Worm (Caenorhabditis elegans) whole organism, early embryonic: ENCODE measurements around the gene F44E7.4.

Source experiments
- ama-1 ChIP-seq: fragments of 150-350 bp; optimal IDR thresholded peaks from 2 replicates; lab custom pipeline; 2014
- ceh-13 ChIP-seq: fragments of 200-800 bp; sonication (Bioruptor generic); optimal IDR thresholded peaks from 2 replicates; lab custom pipeline; 2018; ENCODE audit warnings: mild to moderate bottlenecking, missing genetic modification characterization, missing compliant biosample characterization
- ceh-36 ChIP-seq: sonication (generic microtip); optimal IDR thresholded peaks from 2 replicates; lab custom pipeline; 2016; ENCODE audit warnings: missing genetic modification characterization, inconsistent platforms, missing compliant biosample characterization
- flt-1 ChIP-seq: fragments of 200-800 bp; sonication (Bioruptor generic); IDR thresholded peaks from 2 replicates; pipeline ENCODE4 v1.3.6; 2022; ENCODE audit warnings: missing genetic modification characterization, missing compliant biosample characterization
- hmbx-1 ChIP-seq: sonication (generic microtip); optimal IDR thresholded peaks from 2 replicates; lab custom pipeline; 2016; ENCODE audit warnings: mild to moderate bottlenecking, missing genetic modification characterization, missing compliant biosample characterization
- hmg-4 ChIP-seq: fragments of 200-800 bp; sonication (Bioruptor generic); optimal IDR thresholded peaks from 2 replicates; lab custom pipeline; 2018; ENCODE audit warnings: mild to moderate bottlenecking, missing genetic modification characterization, missing compliant biosample characterization
- pes-1 ChIP-seq: fragments of 200-800 bp; sonication (Bioruptor generic); IDR thresholded peaks from 2 replicates; pipeline ENCODE4 v1.3.6; 2022; ENCODE audit warnings: missing genetic modification reagents, missing genetic modification characterization, missing compliant biosample characterization
- sea-1 ChIP-seq: fragments of 200-800 bp; sonication (Bioruptor generic); conservative IDR thresholded peaks from 2 replicates; pipeline ENCODE4 v1.3.6; 2022; ENCODE audit warnings: missing genetic modification characterization, missing compliant biosample characterization
- tbx-37 ChIP-seq: fragments of 200-800 bp; sonication (Bioruptor generic); conservative IDR thresholded peaks from 2 replicates; pipeline ENCODE4 v1.3.6; 2022; ENCODE audit warnings: missing genetic modification reagents, missing genetic modification characterization, missing compliant biosample characterization
- tra-4 ChIP-seq: sonication (generic microtip); optimal IDR thresholded peaks from 2 replicates; lab custom pipeline; 2017; ENCODE audit warnings: missing genetic modification characterization, missing compliant biosample characterization

ce11 chrV:5819903-5820302 is 43.1 kb upstream of the F44E7.4 start:
- TF ChIP-seq pes-1 (GFP tag; lab: Robert Waterston, UW) (no peak), ama-1 (lab: Kevin White, UChicago) (no peak), ceh-13 (GFP tag; lab: Kevin White, UChicago) (no peak), ceh-36 (tag; lab: Kevin White, UChicago) (no peak), hmbx-1 (tag; lab: Kevin White, UChicago) (no peak), sea-1 (GFP tag; lab: Robert Waterston, UW) (no peak), hmg-4 (GFP tag; lab: Kevin White, UChicago) (no peak), tbx-37 (no peak), flt-1 (GFP tag; lab: Robert Waterston, UW) (no peak), tra-4 (tag; lab: Kevin White, UChicago) (no peak)
